Worm (Caenorhabditis elegans) whole organism, L2 larva: ENCODE results near the gene fbxa-209.

Experiments
- alr-1 ChIP-seq: fragments of 150-350 bp; optimal IDR thresholded peaks from 2 replicates; lab custom pipeline; 2014; ENCODE audit warnings: missing biosample characterization, missing genetic modification characterization
- aly-2 ChIP-seq: fragments of 150-350 bp; optimal IDR thresholded peaks from 2 replicates; lab custom pipeline; 2014; ENCODE audit warnings: missing biosample characterization, missing genetic modification characterization
- ama-1 ChIP-seq: fragments of 150-350 bp; optimal IDR thresholded peaks from 2 replicates; lab custom pipeline; 2018; ENCODE audit warnings: inconsistent platforms
- blmp-1 ChIP-seq: sonication (generic microtip); optimal IDR thresholded peaks from 2 replicates; lab custom pipeline; 2017; ENCODE audit warnings: missing genetic modification characterization, mild to moderate bottlenecking, missing compliant biosample characterization, antibody characterized with exemption, moderate library complexity; ENCODE audit not compliant: insufficient read depth
- egl-27 ChIP-seq: sonication (generic microtip); optimal IDR thresholded peaks from 3 replicates; lab custom pipeline; 2017; ENCODE audit warnings: missing biosample characterization, missing genetic modification reagents, missing genetic modification characterization
- lin-13 ChIP-seq: fragments of 150-350 bp; optimal IDR thresholded peaks from 2 replicates; lab custom pipeline; 2014; ENCODE audit warnings: missing biosample characterization, missing genetic modification reagents, missing genetic modification characterization
- lsy-2 ChIP-seq, 2 experiments: fragments of 150-350 bp in 1 of 2; sonication (generic microtip) in 1 of 2; optimal IDR thresholded peaks; 2 replicates each; lab custom pipeline; 2014 to 2017; ENCODE audit warnings: missing biosample characterization in 2 of 2, missing genetic modification characterization in 2 of 2
- mbf-1 ChIP-seq: sonication (generic microtip); optimal IDR thresholded peaks from 2 replicates; lab custom pipeline; 2017; ENCODE audit warnings: missing biosample characterization, missing genetic modification characterization
- nhr-11 ChIP-seq: fragments of 150-350 bp; optimal IDR thresholded peaks from 2 replicates; lab custom pipeline; 2014; ENCODE audit warnings: missing biosample characterization, missing genetic modification characterization
- skn-1 ChIP-seq: sonication (generic microtip); optimal IDR thresholded peaks from 2 replicates; lab custom pipeline; 2017; ENCODE audit warnings: missing biosample characterization, missing genetic modification characterization
- snpc-4 ChIP-seq: fragments of 150-350 bp; optimal IDR thresholded peaks from 2 replicates; lab custom pipeline; 2014; ENCODE audit warnings: missing biosample characterization, missing genetic modification characterization
- unc-39 ChIP-seq: fragments of 150-350 bp; optimal IDR thresholded peaks from 2 replicates; lab custom pipeline; 2014; ENCODE audit warnings: missing biosample characterization, missing genetic modification characterization
- unc-55 ChIP-seq: fragments of 150-350 bp; sonication (generic microtip); optimal IDR thresholded peaks from 3 replicates; lab custom pipeline; 2014; ENCODE audit warnings: missing biosample characterization, missing genetic modification reagents, missing genetic modification characterization
- unc-62 ChIP-seq: fragments of 150-350 bp; optimal IDR thresholded peaks from 2 replicates; lab custom pipeline; 2014; ENCODE audit warnings: missing biosample characterization, missing genetic modification reagents, missing genetic modification characterization

DNA sequence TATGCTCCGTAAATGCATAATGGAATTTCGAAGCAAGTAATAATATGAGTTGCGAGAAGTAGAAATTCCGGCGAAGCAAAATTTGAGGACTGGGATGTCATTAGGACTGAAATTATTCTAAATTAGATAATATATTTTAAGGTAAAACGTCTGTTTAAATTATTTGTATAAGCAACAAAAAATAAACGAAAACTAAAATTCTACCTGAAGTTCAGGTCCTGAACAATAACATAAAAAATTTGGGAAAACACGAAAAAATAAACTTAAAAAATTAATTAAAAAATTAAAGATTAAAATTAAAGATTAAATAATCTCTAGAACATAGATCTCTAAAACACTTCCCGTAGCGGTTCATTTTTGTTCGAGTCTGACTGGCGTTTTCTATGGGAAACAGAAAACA lies 47.0 kb downstream of the fbxa-209 start, which contains the start of gene srh-251:
- TF ChIP-seq lsy-2 (tag; optimal IDR thresholded peaks at IDR 0.05; lab: Kevin White, UChicago): no peak
- TF ChIP-seq blmp-1 (tag; lab: Kevin White, UChicago): no peak
- TF ChIP-seq unc-39 (tag; lab: Kevin White, UChicago): no peak
- TF ChIP-seq alr-1 (tag; lab: Kevin White, UChicago): no peak
- TF ChIP-seq unc-55: no peak
- no peak for TF ChIP-seq snpc-4 (tag; lab: Kevin White, UChicago)
- no peak for TF ChIP-seq lin-13 (GFP tag; lab: Kevin White, UChicago)
- no peak for TF ChIP-seq skn-1 (tag; lab: Kevin White, UChicago)
- no peak for TF ChIP-seq aly-2 (tag; lab: Kevin White, UChicago)
- no peak for TF ChIP-seq mbf-1
- TF ChIP-seq ama-1: no peak
- TF ChIP-seq egl-27 (tag; lab: Kevin White, UChicago): no peak
- no peak for TF ChIP-seq nhr-11 (tag; lab: Kevin White, UChicago)
- TF ChIP-seq unc-62 (GFP tag; lab: Kevin White, UChicago): no peak
